Fruit fly (Drosophila melanogaster) whole organism, embryonic: Measurements from ENCODE around the gene odd.

Source experiments
- Adf1 ChIP-seq: fragments of 200-800 bp; sonication (Bioruptor generic); IDR thresholded peaks from 2 replicates; pipeline ENCODE4 v1.3.6; 2022; ENCODE audit warnings: missing biosample characterization, missing genetic modification characterization
- B-H1 ChIP-seq: fragments of 200-800 bp; sonication (Bioruptor generic); IDR thresholded peaks from 3 replicates; pipeline ENCODE4 v1.3.6; 2022; ENCODE audit warnings: missing biosample characterization, missing genetic modification characterization
- CG11093 ChIP-seq: fragments of 200-800 bp; sonication (Bioruptor generic); IDR thresholded peaks from 3 replicates; pipeline ENCODE4 v1.3.6; 2022; ENCODE audit warnings: missing biosample characterization, missing genetic modification characterization
- CG11504 ChIP-seq: fragments of 200-800 bp; sonication (Bioruptor generic); optimal IDR thresholded peaks from 3 replicates; lab custom pipeline; 2019; ENCODE audit warnings: missing biosample characterization, mild to moderate bottlenecking, missing genetic modification characterization, moderate library complexity
- CG12942 ChIP-seq: fragments of 200-800 bp; sonication (Bioruptor generic); optimal IDR thresholded peaks from 3 replicates; lab custom pipeline; 2016; ENCODE audit warnings: missing biosample characterization, missing genetic modification characterization
- CG1647 ChIP-seq: fragments of 200-800 bp; sonication (Bioruptor generic); optimal IDR thresholded peaks from 3 replicates; lab custom pipeline; 2016; ENCODE audit warnings: missing biosample characterization, missing genetic modification characterization
- CG17186 ChIP-seq: fragments of 200-800 bp; sonication (Bioruptor generic); optimal IDR thresholded peaks from 3 replicates; lab custom pipeline; 2017; ENCODE audit warnings: missing biosample characterization, missing genetic modification reagents, missing genetic modification characterization
- CG2875 ChIP-seq: fragments of 200-800 bp; sonication (Bioruptor generic); optimal IDR thresholded peaks from 2 replicates; lab custom pipeline; 2017; ENCODE audit warnings: missing biosample characterization, mild to moderate bottlenecking, missing genetic modification characterization, missing genetic modification reagents
- CG31365 ChIP-seq: fragments of 200-800 bp; sonication (Bioruptor generic); optimal IDR thresholded peaks from 2 replicates; lab custom pipeline; 2018; ENCODE audit warnings: missing biosample characterization, mild to moderate bottlenecking, missing genetic modification characterization
- CG32532 ChIP-seq: fragments of 200-800 bp; sonication (Bioruptor generic); IDR thresholded peaks from 2 replicates; pipeline ENCODE4 v1.3.6; 2022; ENCODE audit warnings: missing biosample characterization, missing genetic modification characterization
- CG3407 ChIP-seq: fragments of 200-800 bp; sonication (Bioruptor generic); optimal IDR thresholded peaks from 2 replicates; lab custom pipeline; 2018; ENCODE audit warnings: missing biosample characterization, mild to moderate bottlenecking, missing genetic modification characterization
- CG34224 ChIP-seq: fragments of 200-800 bp; sonication (Bioruptor generic); IDR thresholded peaks from 3 replicates; pipeline ENCODE4 v1.3.6; 2022; ENCODE audit warnings: missing biosample characterization, missing genetic modification characterization; ENCODE audit not compliant: partially characterized antibody
- CG3726 ChIP-seq: fragments of 200-800 bp; sonication (Bioruptor generic); IDR thresholded peaks from 3 replicates; pipeline ENCODE4, ENCODE4 v1.3.6; 2022; ENCODE audit warnings: missing biosample characterization, missing genetic modification characterization
- CG6272 ChIP-seq: fragments of 200-800 bp; sonication (Bioruptor generic); IDR thresholded peaks from 2 replicates; pipeline ENCODE4 v1.3.6; 2022; ENCODE audit warnings: missing biosample characterization, missing genetic modification characterization
- CG7786 ChIP-seq: fragments of 200-800 bp; sonication (Bioruptor generic); optimal IDR thresholded peaks from 2 replicates; lab custom pipeline; 2016; ENCODE audit warnings: missing biosample characterization, missing genetic modification characterization
- CG8290 ChIP-seq, 3 experiments: fragments of 200-800 bp; sonication (Bioruptor generic); optimal IDR thresholded peaks; 2 replicates each; lab custom pipeline; 2016 to 2019; ENCODE audit warnings: missing biosample characterization in 3 of 3, missing genetic modification characterization in 3 of 3, mild to moderate bottlenecking in 2 of 3, moderate library complexity in 1 of 3
- Chrac-16 ChIP-seq: fragments of 200-800 bp; sonication (Bioruptor generic); optimal IDR thresholded peaks from 3 replicates; lab custom pipeline; 2016; ENCODE audit warnings: missing biosample characterization, missing genetic modification characterization
- Dref ChIP-seq: fragments of 200-800 bp; sonication (Bioruptor generic); IDR thresholded peaks from 2 replicates; pipeline ENCODE4 v1.3.6; 2022; ENCODE audit warnings: missing biosample characterization, missing genetic modification characterization
- E2f1 ChIP-seq: fragments of 200-800 bp; sonication (Bioruptor generic); IDR thresholded peaks from 2 replicates; pipeline ENCODE4 v1.3.6; 2022; ENCODE audit warnings: missing biosample characterization, missing genetic modification characterization
- HLH54F ChIP-seq: fragments of 200-800 bp; sonication (Bioruptor generic); optimal IDR thresholded peaks from 3 replicates; lab custom pipeline; 2016; ENCODE audit warnings: missing biosample characterization, missing genetic modification characterization
- Lpt ChIP-seq: fragments of >200 bp; optimal IDR thresholded peaks from 2 replicates; lab custom pipeline; 2018; ENCODE audit warnings: missing biosample characterization, missing genetic modification characterization
- Med ChIP-seq: fragments of 200-800 bp; sonication (Bioruptor generic); peaks from one replicate; lab custom pipeline; 2016; ENCODE audit warnings: missing biosample characterization, missing genetic modification characterization, mild to moderate bottlenecking, inconsistent platforms, moderate library complexity
- Nf-YA ChIP-seq: fragments of 200-800 bp; sonication (Bioruptor generic); IDR thresholded peaks from 2 replicates; pipeline ENCODE4 v1.3.6; 2022; ENCODE audit warnings: missing biosample characterization, missing genetic modification characterization
- Optix ChIP-seq: fragments of 200-800 bp; sonication (Bioruptor generic); IDR thresholded peaks from 3 replicates; pipeline ENCODE4 v1.3.6; 2022; ENCODE audit warnings: missing biosample characterization, missing genetic modification characterization
- Side ChIP-seq: fragments of 200-800 bp; sonication (Bioruptor generic); optimal IDR thresholded peaks from 2 replicates; lab custom pipeline; 2016; ENCODE audit warnings: missing biosample characterization, missing genetic modification characterization
- Sox100B ChIP-seq: fragments of 200-800 bp; sonication (Bioruptor generic); optimal IDR thresholded peaks from 3 replicates; lab custom pipeline; 2018; ENCODE audit warnings: missing biosample characterization, mild to moderate bottlenecking, missing genetic modification characterization
- bab2 ChIP-seq: fragments of 200-800 bp; sonication (Bioruptor generic); optimal IDR thresholded peaks from 2 replicates; lab custom pipeline; 2016; ENCODE audit warnings: missing biosample characterization, missing genetic modification characterization
- bbx ChIP-seq: fragments of 200-800 bp; sonication (Bioruptor generic); IDR thresholded peaks from 2 replicates; pipeline ENCODE4 v1.3.6; 2022; ENCODE audit warnings: missing biosample characterization, missing genetic modification characterization; ENCODE audit not compliant: partially characterized antibody
- bsh ChIP-seq, 2 experiments: fragments of 200-800 bp; sonication (Bioruptor generic); optimal IDR thresholded peaks; 2 replicates each; lab custom pipeline; 2017 to 2018; ENCODE audit warnings: mild to moderate bottlenecking in 2 of 2, missing biosample characterization in 2 of 2, missing genetic modification characterization in 2 of 2, moderate library complexity in 1 of 2
- caup ChIP-seq: fragments of 200-800 bp; sonication (Bioruptor generic); optimal IDR thresholded peaks from 3 replicates; lab custom pipeline; 2017; ENCODE audit warnings: missing biosample characterization, mild to moderate bottlenecking, missing genetic modification characterization, moderate library complexity; ENCODE audit not compliant: severe bottlenecking
- ci ChIP-seq: fragments of 200-800 bp; sonication (Bioruptor generic); IDR thresholded peaks from 3 replicates; pipeline ENCODE4 v1.3.6; 2022; ENCODE audit warnings: missing biosample characterization, missing genetic modification characterization
- crol ChIP-seq: fragments of 200-800 bp; sonication (Bioruptor generic); IDR thresholded peaks from 2 replicates; pipeline ENCODE4 v1.3.6; 2022; ENCODE audit warnings: missing biosample characterization, missing genetic modification characterization
- dysf ChIP-seq: fragments of 200-800 bp; sonication (Bioruptor generic); IDR thresholded peaks from 3 replicates; pipeline ENCODE4 v1.3.6; 2022; ENCODE audit warnings: missing biosample characterization, missing genetic modification characterization
- gcm ChIP-seq: fragments of 200-800 bp; sonication (Bioruptor generic); optimal IDR thresholded peaks from 2 replicates; lab custom pipeline; 2019; ENCODE audit warnings: missing biosample characterization, mild to moderate bottlenecking, missing genetic modification characterization, moderate library complexity
- hth ChIP-seq: fragments of >200 bp; optimal IDR thresholded peaks from 2 replicates; lab custom pipeline; 2017; ENCODE audit warnings: inconsistent platforms
- ind ChIP-seq: fragments of 200-800 bp; sonication (Bioruptor generic); optimal IDR thresholded peaks from 3 replicates; lab custom pipeline; 2016; ENCODE audit warnings: missing biosample characterization, missing genetic modification characterization
- lab ChIP-seq: fragments of 200-800 bp; sonication (Bioruptor generic); optimal IDR thresholded peaks from 3 replicates; lab custom pipeline; 2017; ENCODE audit warnings: missing biosample characterization, missing genetic modification characterization, mild to moderate bottlenecking, moderate library complexity, missing genetic modification reagents
- lbe ChIP-seq: fragments of 200-800 bp; sonication (Bioruptor generic); optimal IDR thresholded peaks from 2 replicates; lab custom pipeline; 2016; ENCODE audit warnings: missing biosample characterization, mild to moderate bottlenecking, missing genetic modification characterization
- nerfin-1 ChIP-seq: fragments of 200-800 bp; sonication (Bioruptor generic); optimal IDR thresholded peaks from 3 replicates; lab custom pipeline; 2019; ENCODE audit warnings: missing biosample characterization, mild to moderate bottlenecking, missing genetic modification characterization, moderate library complexity
- nmo ChIP-seq: fragments of 200-800 bp; sonication (Bioruptor generic); optimal IDR thresholded peaks from 2 replicates; lab custom pipeline; 2018; ENCODE audit warnings: missing biosample characterization, mild to moderate bottlenecking, missing genetic modification characterization, moderate library complexity
- prd ChIP-seq, 3 experiments: fragments of >200 bp in 2 of 3; fragments of 200-800 bp in 1 of 3; sonication (Bioruptor generic) in 1 of 3; optimal IDR thresholded peaks in 2 of 3; IDR thresholded peaks in 1 of 3; 2 replicates in 2 of 3; 3 replicates in 1 of 3; pipeline versions ENCODE4 v1.3.6 to Lab custom; 2017 to 2022; ENCODE audit warnings: missing biosample characterization in 1 of 3, missing genetic modification characterization in 1 of 3
- pum ChIP-seq: fragments of 200-800 bp; sonication (Bioruptor generic); optimal IDR thresholded peaks from 2 replicates; lab custom pipeline; 2016; ENCODE audit warnings: missing biosample characterization, missing genetic modification characterization
- slbo ChIP-seq: fragments of 200-800 bp; sonication (Bioruptor generic); IDR thresholded peaks from 2 replicates; pipeline ENCODE4 v1.3.6; 2022; ENCODE audit warnings: missing biosample characterization, missing genetic modification characterization
- slp2 ChIP-seq: fragments of 200-800 bp; sonication (Bioruptor generic); optimal IDR thresholded peaks from 2 replicates; lab custom pipeline; 2016; ENCODE audit warnings: missing biosample characterization, missing genetic modification characterization
- sob ChIP-seq: fragments of 200-800 bp; sonication (Bioruptor generic); IDR thresholded peaks from 2 replicates; pipeline ENCODE4 v1.3.6; 2022; ENCODE audit warnings: missing biosample characterization, missing genetic modification characterization
- tll ChIP-seq, 2 experiments: fragments of 200-800 bp in 1 of 2; fragments of >200 bp in 1 of 2; sonication (Bioruptor generic) in 1 of 2; optimal IDR thresholded peaks; 2 replicates each; lab custom pipeline; 2017 to 2019; ENCODE audit warnings: missing biosample characterization in 2 of 2, missing genetic modification characterization in 2 of 2, mild to moderate bottlenecking in 1 of 2, moderate library complexity in 1 of 2
- trh ChIP-seq: fragments of 200-800 bp; sonication (Bioruptor generic); optimal IDR thresholded peaks from 2 replicates; lab custom pipeline; 2016; ENCODE audit warnings: missing biosample characterization, missing genetic modification characterization
- vvl ChIP-seq: fragments of 200-800 bp; sonication (Bioruptor generic); IDR thresholded peaks from 2 replicates; pipeline ENCODE4 v1.3.6; 2022; ENCODE audit warnings: missing biosample characterization, missing genetic modification characterization
- yki ChIP-seq: fragments of >200 bp; optimal IDR thresholded peaks from 3 replicates; lab custom pipeline; 2018

The odd gene

DNA sequence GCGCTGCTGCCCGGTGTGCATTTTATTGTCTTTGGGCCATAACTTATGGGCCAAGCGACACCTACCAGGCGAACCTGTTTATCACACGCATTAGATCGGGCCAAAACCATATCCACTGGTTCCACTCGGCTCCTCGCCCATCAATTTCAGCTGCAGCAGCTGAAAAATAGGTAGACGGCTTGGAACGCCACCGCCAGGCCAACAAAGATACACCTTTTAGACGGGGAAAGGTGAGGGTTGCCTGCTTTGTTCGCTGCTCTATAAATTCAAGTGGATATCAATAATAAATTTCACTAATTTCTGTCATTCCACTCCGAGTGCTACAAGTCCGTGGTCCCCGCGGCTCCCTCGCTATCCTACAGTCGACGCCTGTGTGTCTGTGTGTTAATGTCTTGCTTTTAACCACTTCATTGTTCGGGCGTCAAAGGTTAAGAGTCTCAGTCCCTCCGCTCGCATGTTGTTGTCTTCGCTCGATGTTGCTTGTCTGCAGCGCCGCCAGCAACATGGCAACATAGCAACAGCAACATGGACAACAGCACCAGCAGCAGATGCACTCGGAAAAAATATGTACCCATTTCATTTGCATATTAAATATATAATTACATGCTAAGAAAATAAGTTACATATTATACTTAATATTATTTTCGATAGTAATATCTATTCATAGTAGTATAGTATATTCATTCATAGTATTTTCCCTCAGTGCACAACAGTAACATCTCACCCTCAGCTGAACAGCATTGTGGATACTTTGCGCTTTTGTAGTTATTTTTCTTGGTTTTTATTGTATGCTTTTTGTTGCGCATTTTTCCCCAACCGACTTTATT lies 18.4 kb downstream of the odd start (continued):
- TF ChIP-seq Side (GFP tag; lab: Kevin White, UChicago) = no peak
- TF ChIP-seq CG2875 = peak; percentile 82
- TF ChIP-seq gcm = peak; percentile 88
- TF ChIP-seq nmo (GFP tag; lab: Kevin White, UChicago) = peak; percentile 92
- TF ChIP-seq CG3407 (GFP tag; lab: Kevin White, UChicago) = peak; percentile 75
- peak; percentile 83 for TF ChIP-seq nerfin-1 (tag; lab: Kevin White, UChicago)
- peak; percentile 79 for TF ChIP-seq CG8290 (GFP tag; optimal IDR thresholded peaks at IDR 0.05; lab: Kevin White, UChicago)
- TF ChIP-seq CG8290 (tag; optimal IDR thresholded peaks at IDR 0.05; lab: Kevin White, UChicago) = peak in 1 of 2 experiments; percentile 51
- TF ChIP-seq bab2 (GFP tag; lab: Kevin White, UChicago) = no peak
- TF ChIP-seq Lpt (GFP tag; lab: Kevin White, UChicago) = no peak
- TF ChIP-seq CG34224 (GFP tag; lab: Robert Waterston, UW) = no peak
- peak; percentile 42 to 92 for TF ChIP-seq bsh (GFP tag; optimal IDR thresholded peaks at IDR 0.05; lab: Kevin White, UChicago)
- peak; percentile 60 for TF ChIP-seq Nf-YA (GFP tag; lab: Robert Waterston, UW)
- peak; percentile 88 for TF ChIP-seq ci (GFP tag; lab: Robert Waterston, UW)
- no peak; the same call in 1 of the 2 replicates for TF ChIP-seq slbo (GFP tag; lab: Robert Waterston, UW)
- TF ChIP-seq B-H1 (GFP tag; lab: Robert Waterston, UW) = peak; percentile 67; the same call in 2 of the 3 replicates
- TF ChIP-seq HLH54F (GFP tag; lab: Kevin White, UChicago) = no peak
- TF ChIP-seq Sox100B (GFP tag; lab: Kevin White, UChicago) = peak; percentile 87
- TF ChIP-seq hth = no peak
- TF ChIP-seq tll (GFP tag; optimal IDR thresholded peaks at IDR 0.05; lab: Kevin White, UChicago) = peak in 1 of 2 experiments; percentile 27
- TF ChIP-seq CG11093 = peak; percentile 76
- no peak for TF ChIP-seq bbx (GFP tag; lab: Robert Waterston, UW)
- TF ChIP-seq ind (GFP tag; lab: Kevin White, UChicago) = peak; percentile 58
- TF ChIP-seq yki = no peak
- peak; percentile 91 for TF ChIP-seq vvl (GFP tag; lab: Robert Waterston, UW)
- TF ChIP-seq CG7786 (GFP tag; lab: Kevin White, UChicago) = no peak
- TF ChIP-seq CG32532 (GFP tag; lab: Robert Waterston, UW) = no peak
- TF ChIP-seq Dref (GFP tag; lab: Robert Waterston, UW) = no peak
- peak; percentile 98 for TF ChIP-seq CG11504 (tag; lab: Kevin White, UChicago)
- peak; percentile 35 for TF ChIP-seq caup (GFP tag; lab: Kevin White, UChicago)
- TF ChIP-seq prd (optimal IDR thresholded peaks at IDR 0.05; lab: Kevin White, UChicago) = no peak
- TF ChIP-seq prd (GFP tag; IDR thresholded peaks at IDR 0.05; lab: Robert Waterston, UW) = peak; percentile 92
- TF ChIP-seq pum = no peak
- TF ChIP-seq CG3726 (GFP tag; lab: Robert Waterston, UW) = peak; percentile 46; the same call in 1 of the 3 replicates
- TF ChIP-seq sob (GFP tag; lab: Robert Waterston, UW) = peak; percentile 94
- TF ChIP-seq Med (GFP tag; lab: Kevin White, UChicago) = peak; percentile 49
- TF ChIP-seq Chrac-16 = peak; percentile 72
- TF ChIP-seq Optix (GFP tag; lab: Robert Waterston, UW) = peak; percentile 57; the same call in 1 of the 3 replicates
- TF ChIP-seq Adf1 (GFP tag; lab: Robert Waterston, UW) = no peak
- TF ChIP-seq CG31365 (tag; lab: Kevin White, UChicago) = no peak
- TF ChIP-seq CG6272 (GFP tag; lab: Robert Waterston, UW) = peak; percentile 67
- peak; percentile 55 for TF ChIP-seq trh (GFP tag; lab: Kevin White, UChicago)
- TF ChIP-seq CG12942 = peak; percentile 75
- TF ChIP-seq CG1647 = no peak
- no peak for TF ChIP-seq slp2
- TF ChIP-seq crol (GFP tag; lab: Robert Waterston, UW) = peak; percentile 90
- peak; percentile 63 for TF ChIP-seq lab (GFP tag; lab: Kevin White, UChicago)
- TF ChIP-seq dysf = peak; percentile 70
- no peak for TF ChIP-seq lbe
- peak; percentile 90 for TF ChIP-seq E2f1 (GFP tag; lab: Robert Waterston, UW)
- peak; percentile 12 for TF ChIP-seq CG17186 (GFP tag; lab: Kevin White, UChicago)
